Worm (Caenorhabditis elegans) whole organism, L2 larva: ENCODE data around the gene VY10G11R.1.
"Not testable (repeated sequence)": the region's sequence is repeated elsewhere in the genome, so short reads cannot be mapped to it uniquely, and the experiment has no call there.

Experiments used
- gmeb-1 ChIP-seq: fragments of 150-350 bp; optimal IDR thresholded peaks from 2 replicates; lab custom pipeline; 2014; ENCODE audit warnings: missing biosample characterization, missing genetic modification characterization
- lsy-2 ChIP-seq, 2 experiments: fragments of 150-350 bp in 1 of 2; sonication (generic microtip) in 1 of 2; optimal IDR thresholded peaks; 2 replicates each; lab custom pipeline; 2014 to 2017; ENCODE audit warnings: missing biosample characterization in 2 of 2, missing genetic modification characterization in 2 of 2
- nhr-129 ChIP-seq: fragments of 150-350 bp; optimal IDR thresholded peaks from 2 replicates; lab custom pipeline; 2014; ENCODE audit warnings: missing biosample characterization, missing genetic modification characterization
- unc-55 ChIP-seq: fragments of 150-350 bp; sonication (generic microtip); optimal IDR thresholded peaks from 3 replicates; lab custom pipeline; 2014; ENCODE audit warnings: missing biosample characterization, missing genetic modification reagents, missing genetic modification characterization
- zag-1 ChIP-seq: fragments of 150-350 bp; optimal IDR thresholded peaks from 2 replicates; lab custom pipeline; 2014; ENCODE audit warnings: missing biosample characterization, missing genetic modification characterization

The VY10G11R.1 gene

ce11 chrIV:16424337-16424736 is 46.5 kb downstream of the VY10G11R.1 start, which contains the start of gene Y10G11A.1:
Y10G11A.1 (plus strand) TSS chrIV:16424637.
- TF ChIP-seq nhr-129; zag-1; unc-55 (GFP tag; lab: Kevin White, UChicago): not testable (repeated sequence)
- TF ChIP-seq, all 48 proteins: peak for 0; not testable (repeated sequence) for 48

- TF ChIP-seq gmeb-1 (tag; lab: Kevin White, UChicago) (no peak), unc-55 (GFP tag; lab: Kevin White, UChicago) (peak; percentile 26), lsy-2 (tag; optimal IDR thresholded peaks at IDR 0.05; lab: Kevin White, UChicago) (peak in 1 of 2 experiments; percentile 0)
These were observed 48.8 kb downstream of the VY10G11R.1 start for ce11 chrIV:16421903-16422557.
